Fruit fly (Drosophila melanogaster): ENCODE measurements around the gene CG14852.

The CG14852 gene

dm6 chr3R:14577803-14578493 is 12.2 kb downstream of the CG14852 start (continued):
- TF ChIP-seq CG17359 (tag; optimal IDR thresholded peaks at IDR 0.05) (peak; percentile 41), odd (GFP tag; optimal IDR thresholded peaks at IDR 0.05) (peak; percentile 18), Hr51 (GFP tag; optimal IDR thresholded peaks at IDR 0.05) (peak in 1 of 2 experiments; percentile 61), CG30403 (GFP tag; optimal IDR thresholded peaks at IDR 0.05) (peak; percentile 3), Blimp-1 (GFP tag; optimal IDR thresholded peaks at IDR 0.05) (peak; percentile 30), CG13424 (tag; optimal IDR thresholded peaks at IDR 0.05) (peak; percentile 35), h (optimal IDR thresholded peaks at IDR 0.05) (no peak), CG12391 (tag; optimal IDR thresholded peaks at IDR 0.05) (peak; percentile 37), ci (GFP tag; IDR thresholded peaks at IDR 0.05) (0 out of 3 replicates have a peak, but pooled peaks have one; percentile 26), CG18262 (tag; optimal IDR thresholded peaks at IDR 0.05) (peak; percentile 44), grau (tag; optimal IDR thresholded peaks at IDR 0.05) (peak; percentile 44), Eip74EF (GFP tag; optimal IDR thresholded peaks at IDR 0.05) (peak in 1 of 2 experiments; percentile 18), lab (GFP tag; optimal IDR thresholded peaks at IDR 0.05) (peak; percentile 5), CG3847 (GFP tag; IDR thresholded peaks at IDR 0.05) (0 out of 2 replicates have a peak, but pooled peaks have one; percentile 6), PHDP (tag; optimal IDR thresholded peaks at IDR 0.05) (peak; percentile 26), gem (tag; optimal IDR thresholded peaks at IDR 0.05) (peak; percentile 63), pfk (GFP tag; optimal IDR thresholded peaks at IDR 0.05) (no peak), CG10366 (GFP tag; IDR thresholded peaks at IDR 0.05) (no peak), CG14441 (GFP tag; IDR thresholded peaks at IDR 0.05) (peak; percentile 29; the same call in 1 of the 2 replicates), CG10209 (GFP tag; optimal IDR thresholded peaks at IDR 0.05) (no peak), ems (GFP tag; optimal IDR thresholded peaks at IDR 0.05) (no peak), dysf (GFP tag; IDR thresholded peaks at IDR 0.05) (0 out of 3 replicates have a peak, but pooled peaks have one; percentile 31), tgo (GFP tag; IDR thresholded peaks at IDR 0.05) (0 out of 3 replicates have a peak, but pooled peaks have one; percentile 17), CG2120 (GFP tag; optimal IDR thresholded peaks at IDR 0.05) (peak; percentile 5), CG15269 (tag; optimal IDR thresholded peaks at IDR 0.05) (peak; percentile 29), CG31441 (GFP tag; IDR thresholded peaks at IDR 0.05) (peak; percentile 46; the same call in 1 of the 2 replicates), CG6689 (GFP tag; IDR thresholded peaks at IDR 0.05) (peak; percentile 39; the same call in 1 of the 2 replicates), Oli (tag; optimal IDR thresholded peaks at IDR 0.05) (peak; percentile 51), Dfd (GFP tag; optimal IDR thresholded peaks at IDR 0.05) (peak in 1 of 2 experiments; percentile 54), CG8359 (GFP tag; optimal IDR thresholded peaks at IDR 0.05; ENCODE audit: borderline replicate concordance) (no peak), CG5953 (GFP tag; IDR thresholded peaks at IDR 0.05) (no peak), row (GFP tag; IDR thresholded peaks at IDR 0.05) (peak; percentile 28; the same call in 2 of the 3 replicates), CG11504 (tag; optimal IDR thresholded peaks at IDR 0.05) (peak; percentile 45), CG7839 (tag; optimal IDR thresholded peaks at IDR 0.05) (peak; percentile 30), dpn (GFP tag; optimal IDR thresholded peaks at IDR 0.05) (peak in 1 of 2 experiments; percentile 3), CoRest (tag; optimal IDR thresholded peaks at IDR 0.05) (peak; percentile 41), Dbx (GFP tag; IDR thresholded peaks at IDR 0.05) (no peak), phol (tag; optimal IDR thresholded peaks at IDR 0.05) (peak; percentile 51), Meics (GFP tag; optimal IDR thresholded peaks at IDR 0.05) (peak; percentile 5), CG17361 (GFP tag; IDR thresholded peaks at IDR 0.05) (peak; percentile 47; the same call in 2 of the 3 replicates), CG17385 (GFP tag; optimal IDR thresholded peaks at IDR 0.05) (peak; percentile 23), jigr1 (GFP tag; IDR thresholded peaks at IDR 0.05) (0 out of 3 replicates have a peak, but pooled peaks have one; percentile 42), CG2712 (tag; optimal IDR thresholded peaks at IDR 0.05) (peak; percentile 41), gcm (GFP tag; optimal IDR thresholded peaks at IDR 0.05) (peak; percentile 18), dmrt99B (tag; optimal IDR thresholded peaks at IDR 0.05) (peak; percentile 51), CG8388 (GFP tag; optimal IDR thresholded peaks at IDR 0.05) (peak; percentile 10), CG33557 (GFP tag; optimal IDR thresholded peaks at IDR 0.05) (no peak)

Measured in whole organism, embryonic.